Worm (Caenorhabditis elegans): ENCODE measurements around the gene F08F1.4.

The F08F1.4 gene

DNA sequence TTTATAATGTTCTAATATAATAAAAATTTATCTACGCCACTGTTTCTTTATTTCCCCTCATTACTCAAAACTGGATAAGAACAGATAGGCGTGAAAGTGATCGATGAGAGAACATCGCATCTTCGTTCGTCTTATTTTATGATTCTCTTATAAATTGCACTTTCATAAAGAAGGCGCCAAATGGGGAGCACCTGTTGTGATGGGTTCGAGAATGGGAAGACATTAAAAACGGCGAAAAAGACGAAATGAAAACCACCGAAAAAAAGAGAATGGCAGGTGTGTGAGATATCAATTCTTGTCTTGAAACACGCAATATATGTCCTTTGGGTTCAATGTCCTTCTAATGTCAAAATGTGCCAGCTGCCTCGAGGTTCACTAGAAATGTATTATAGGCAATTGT is 19.0 kb upstream of the F08F1.4 start:
- TF ChIP-seq saeg-2 (GFP tag; IDR thresholded peaks at IDR 0.05) (no peak), pqm-1 (tag; optimal IDR thresholded peaks at IDR 0.05) (no peak), nhr-77 (tag; optimal IDR thresholded peaks at IDR 0.05) (no peak), rbr-2 (tag; optimal IDR thresholded peaks at IDR 0.05) (no peak), hlh-11 (tag; optimal IDR thresholded peaks at IDR 0.05) (no peak), dve-1 (tag; optimal IDR thresholded peaks at IDR 0.05; ENCODE audit: insufficient read depth) (no peak), lim-7 (GFP tag; IDR thresholded peaks at IDR 0.05) (no peak), nhr-41 (GFP tag; IDR thresholded peaks at IDR 0.05) (no peak), lin-39 (tag; optimal IDR thresholded peaks at IDR 0.05) (no peak), gei-8 (GFP tag; optimal IDR thresholded peaks at IDR 0.05) (no peak), arid-1 (GFP tag; conservative IDR thresholded peaks at IDR 0.05) (no peak), spr-3 (GFP tag; optimal IDR thresholded peaks at IDR 0.05) (no peak), zag-1 (tag; optimal IDR thresholded peaks at IDR 0.05) (no peak)

DNA sequence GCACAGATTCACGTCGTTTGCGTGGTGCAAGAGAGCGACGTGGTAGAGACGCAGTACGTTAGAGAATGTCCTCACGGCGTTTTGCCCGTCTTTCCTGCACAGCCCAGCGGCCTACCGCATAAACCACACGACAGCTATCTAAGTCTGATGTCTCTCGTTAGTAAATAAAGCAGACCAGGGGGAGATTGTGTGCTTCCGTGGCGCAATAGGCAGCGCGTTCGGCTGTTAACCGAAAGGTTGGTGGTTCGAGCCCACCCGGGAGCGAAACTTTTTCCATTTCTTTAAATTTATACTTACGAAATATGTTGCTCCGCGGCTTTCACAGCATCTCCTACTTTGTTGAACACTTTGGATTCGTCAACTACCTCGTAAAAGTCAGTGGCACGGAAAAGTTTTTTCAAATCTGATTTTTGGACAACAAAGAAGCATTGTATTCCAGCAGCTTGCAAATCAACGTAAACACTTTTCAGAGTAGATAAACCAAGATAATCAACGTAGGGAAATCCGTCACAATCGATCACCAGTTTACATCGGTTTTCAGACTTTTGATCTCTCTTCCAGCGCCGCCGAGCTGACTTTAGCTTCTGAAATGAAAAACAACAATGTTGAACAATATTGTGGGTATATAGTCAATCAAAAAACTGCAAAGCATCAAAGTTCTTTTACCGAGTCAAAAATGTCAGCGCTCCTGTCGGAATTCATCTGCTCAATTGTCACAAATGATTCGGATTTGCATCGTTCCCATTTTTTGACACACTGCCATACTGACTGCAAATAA is 8.7 kb upstream of the F08F1.4 start:
- TF ChIP-seq snpc-4 (tag; optimal IDR thresholded peaks at IDR 0.05) (no peak), fos-1 (tag; optimal IDR thresholded peaks at IDR 0.05) (no peak), mxl-3 (GFP tag; optimal IDR thresholded peaks at IDR 0.05) (peak; percentile 82), spr-1 (tag; optimal IDR thresholded peaks at IDR 0.05) (peak; percentile 87), ces-1 (GFP tag; optimal IDR thresholded peaks at IDR 0.05) (peak; percentile 72), nhr-102 (tag; optimal IDR thresholded peaks at IDR 0.05) (peak; percentile 90), fkh-10 (GFP tag; optimal IDR thresholded peaks at IDR 0.05) (peak; percentile 19), madf-5 (GFP tag; IDR thresholded peaks at IDR 0.05) (peak in 1 of 2 experiments; percentile 92; a peak in 3 of 4 replicates), daf-16 (GFP tag; optimal IDR thresholded peaks at IDR 0.05) (peak; percentile 86 to 89), daf-16 (tag; optimal IDR thresholded peaks at IDR 0.05) (peak; percentile 86), nhr-42 (GFP tag; IDR thresholded peaks at IDR 0.05) (peak; percentile 92), F44E2.7 (GFP tag; IDR thresholded peaks at IDR 0.05) (peak; percentile 96), unc-130 (GFP tag; optimal IDR thresholded peaks at IDR 0.05) (peak; percentile 68), nhr-76 (tag; optimal IDR thresholded peaks at IDR 0.05) (no peak), pha-4 (GFP tag; IDR thresholded peaks at IDR 0.05) (peak; percentile 96), pha-4 (tag; optimal IDR thresholded peaks at IDR 0.05) (no peak), saeg-2 (GFP tag; IDR thresholded peaks at IDR 0.05) (peak; percentile 85), gei-8 (GFP tag; optimal IDR thresholded peaks at IDR 0.05) (peak; percentile 93), unc-39 (tag; optimal IDR thresholded peaks at IDR 0.05) (no peak), dmd-8 (GFP tag; IDR thresholded peaks at IDR 0.05) (peak; percentile 97), zag-1 (tag; optimal IDR thresholded peaks at IDR 0.05) (peak; percentile 24), lin-15B (tag; optimal IDR thresholded peaks at IDR 0.05) (no peak), duxl-1 (tag; optimal IDR thresholded peaks at IDR 0.05; ENCODE audit: poor library complexity) (peak; percentile 93), mdl-1 (tag; optimal IDR thresholded peaks at IDR 0.05) (peak; percentile 85 to 88), ceh-82 (tag; optimal IDR thresholded peaks at IDR 0.05) (no peak), T20F7.1 (GFP tag; optimal IDR thresholded peaks at IDR 0.05) (peak; percentile 78), ztf-7 (tag; optimal IDR thresholded peaks at IDR 0.05) (peak; percentile 67), jun-1 (tag; optimal IDR thresholded peaks at IDR 0.05) (peak; percentile 85), ztf-11 (tag; optimal IDR thresholded peaks at IDR 0.05) (no peak), php-3 (GFP tag; IDR thresholded peaks at IDR 0.05) (peak; percentile 91), madf-9 (GFP tag; conservative IDR thresholded peaks at IDR 0.05) (peak; percentile 94), hlh-30 (tag; optimal IDR thresholded peaks at IDR 0.05; ENCODE audit: insufficient read depth) (peak; percentile 85), mep-1 (tag; optimal IDR thresholded peaks at IDR 0.05) (peak; percentile 95), nhr-77 (tag; optimal IDR thresholded peaks at IDR 0.05) (peak; percentile 91), hmg-1.1 (GFP tag; IDR thresholded peaks at IDR 0.05) (peak; percentile 99), zip-11 (GFP tag; IDR thresholded peaks at IDR 0.05) (peak; percentile 85; the same call in 1 of the 2 replicates), daf-12 (tag; optimal IDR thresholded peaks at IDR 0.05) (no peak), arid-1 (GFP tag; conservative IDR thresholded peaks at IDR 0.05) (peak; percentile 95), ceh-44 (GFP tag; IDR thresholded peaks at IDR 0.05) (peak; percentile 94), hif-1 (tag; optimal IDR thresholded peaks at IDR 0.05) (peak; percentile 51 to 86), nhr-237 (tag; optimal IDR thresholded peaks at IDR 0.05) (no peak)

All from whole organism, L4 larva.